Fruit fly (Drosophila melanogaster) whole organism, embryonic: Measurements from ENCODE around the gene cu.

Source experiments
- ATbp ChIP-seq: fragments of 200-800 bp; sonication (Bioruptor generic); optimal IDR thresholded peaks from 2 replicates; lab custom pipeline; 2017; ENCODE audit warnings: missing biosample characterization, mild to moderate bottlenecking, missing genetic modification characterization, missing genetic modification reagents
- Ada2b ChIP-seq: fragments of 200-800 bp; sonication (Bioruptor generic); IDR thresholded peaks from 2 replicates; pipeline ENCODE4 v1.3.6; 2022; ENCODE audit warnings: missing biosample characterization, missing genetic modification characterization
- Adf1 ChIP-seq: fragments of 200-800 bp; sonication (Bioruptor generic); IDR thresholded peaks from 2 replicates; pipeline ENCODE4 v1.3.6; 2022; ENCODE audit warnings: missing biosample characterization, missing genetic modification characterization
- Asciz ChIP-seq: fragments of 200-800 bp; sonication (Bioruptor generic); optimal IDR thresholded peaks from 2 replicates; lab custom pipeline; 2017; ENCODE audit warnings: missing biosample characterization, mild to moderate bottlenecking, missing genetic modification characterization, missing genetic modification reagents
- BtbVII ChIP-seq: fragments of 200-800 bp; sonication (Bioruptor generic); optimal IDR thresholded peaks from 3 replicates; lab custom pipeline; 2017; ENCODE audit warnings: missing biosample characterization, mild to moderate bottlenecking, missing genetic modification characterization
- CG10959 ChIP-seq: fragments of 200-800 bp; sonication (Bioruptor generic); IDR thresholded peaks from 2 replicates; pipeline ENCODE4 v1.3.6; 2022; ENCODE audit warnings: missing biosample characterization, missing genetic modification characterization
- CG11398 ChIP-seq: fragments of 200-800 bp; sonication (Bioruptor generic); optimal IDR thresholded peaks from 2 replicates; lab custom pipeline; 2016; ENCODE audit warnings: missing biosample characterization, missing genetic modification characterization
- CG14050 ChIP-seq: fragments of 200-800 bp; sonication (Bioruptor generic); IDR thresholded peaks from 3 replicates; pipeline ENCODE4 v1.3.6; 2022; ENCODE audit warnings: missing biosample characterization, missing genetic modification characterization
- CG14860 ChIP-seq: fragments of 200-800 bp; sonication (Bioruptor generic); IDR thresholded peaks from 3 replicates; pipeline ENCODE4 v1.3.6; 2022; ENCODE audit warnings: missing biosample characterization, missing genetic modification characterization; ENCODE audit not compliant: partially characterized antibody
- CG1647 ChIP-seq: fragments of 200-800 bp; sonication (Bioruptor generic); optimal IDR thresholded peaks from 3 replicates; lab custom pipeline; 2016; ENCODE audit warnings: missing biosample characterization, missing genetic modification characterization
- CG17802 ChIP-seq: fragments of 200-800 bp; sonication (Bioruptor generic); optimal IDR thresholded peaks from 2 replicates; lab custom pipeline; 2018; ENCODE audit warnings: missing biosample characterization, mild to moderate bottlenecking, missing genetic modification characterization, moderate library complexity
- CG17912 ChIP-seq: fragments of 200-800 bp; sonication (Bioruptor generic); optimal IDR thresholded peaks from 2 replicates; lab custom pipeline; 2018; ENCODE audit warnings: missing biosample characterization, mild to moderate bottlenecking, missing genetic modification characterization
- CG2116 ChIP-seq: fragments of 200-800 bp; sonication (Bioruptor generic); optimal IDR thresholded peaks from 3 replicates; lab custom pipeline; 2018; ENCODE audit warnings: missing biosample characterization, mild to moderate bottlenecking, missing genetic modification characterization
- CG2875 ChIP-seq: fragments of 200-800 bp; sonication (Bioruptor generic); optimal IDR thresholded peaks from 2 replicates; lab custom pipeline; 2017; ENCODE audit warnings: missing biosample characterization, mild to moderate bottlenecking, missing genetic modification characterization, missing genetic modification reagents
- CG33557 ChIP-seq: fragments of 200-800 bp; sonication (Bioruptor generic); optimal IDR thresholded peaks from 2 replicates; lab custom pipeline; 2019; ENCODE audit warnings: missing biosample characterization, mild to moderate bottlenecking, missing genetic modification characterization, moderate library complexity
- CG6813 ChIP-seq: fragments of 200-800 bp; sonication (Bioruptor generic); optimal IDR thresholded peaks from 2 replicates; lab custom pipeline; 2017; ENCODE audit warnings: missing biosample characterization, missing genetic modification characterization, mild to moderate bottlenecking, moderate library complexity, missing genetic modification reagents
- CG7372 ChIP-seq: fragments of 200-800 bp; sonication (Bioruptor generic); IDR thresholded peaks from 2 replicates; pipeline ENCODE4 v1.3.6; 2022; ENCODE audit warnings: missing biosample characterization, missing genetic modification characterization
- CG9932 ChIP-seq: fragments of 200-800 bp; sonication (Bioruptor generic); IDR thresholded peaks from 2 replicates; pipeline ENCODE4 v1.3.6; 2022; ENCODE audit warnings: missing biosample characterization, missing genetic modification characterization
- Dip2 ChIP-seq: fragments of 200-800 bp; sonication (Bioruptor generic); IDR thresholded peaks from 2 replicates; pipeline ENCODE4 v1.3.6; 2022; ENCODE audit warnings: missing biosample characterization, missing genetic modification characterization
- Dref ChIP-seq: fragments of 200-800 bp; sonication (Bioruptor generic); IDR thresholded peaks from 2 replicates; pipeline ENCODE4 v1.3.6; 2022; ENCODE audit warnings: missing biosample characterization, missing genetic modification characterization
- Lpt ChIP-seq: fragments of >200 bp; optimal IDR thresholded peaks from 2 replicates; lab custom pipeline; 2018; ENCODE audit warnings: missing biosample characterization, missing genetic modification characterization
- NC2α ChIP-seq: fragments of 200-800 bp; sonication (Bioruptor generic); optimal IDR thresholded peaks from 2 replicates; lab custom pipeline; 2016; ENCODE audit warnings: missing biosample characterization, missing genetic modification characterization
- Neu2 ChIP-seq: fragments of 200-800 bp; sonication (Bioruptor generic); optimal IDR thresholded peaks from 3 replicates; lab custom pipeline; 2016; ENCODE audit warnings: missing biosample characterization, missing genetic modification characterization, borderline replicate concordance
- Nf-YB ChIP-seq: fragments of 200-800 bp; sonication (Bioruptor generic); optimal IDR thresholded peaks from 3 replicates; lab custom pipeline; 2019; ENCODE audit warnings: missing biosample characterization, mild to moderate bottlenecking, missing genetic modification characterization, moderate library complexity
- Side ChIP-seq: fragments of 200-800 bp; sonication (Bioruptor generic); optimal IDR thresholded peaks from 2 replicates; lab custom pipeline; 2016; ENCODE audit warnings: missing biosample characterization, missing genetic modification characterization
- Six4 ChIP-seq: fragments of 200-800 bp; sonication (Bioruptor generic); optimal IDR thresholded peaks from 2 replicates; lab custom pipeline; 2016; ENCODE audit warnings: missing biosample characterization, missing genetic modification characterization
- Sox100B ChIP-seq: fragments of 200-800 bp; sonication (Bioruptor generic); optimal IDR thresholded peaks from 3 replicates; lab custom pipeline; 2018; ENCODE audit warnings: missing biosample characterization, mild to moderate bottlenecking, missing genetic modification characterization
- Spps ChIP-seq: fragments of 200-800 bp; sonication (Bioruptor generic); optimal IDR thresholded peaks from 2 replicates; lab custom pipeline; 2018; ENCODE audit warnings: missing biosample characterization, mild to moderate bottlenecking, missing genetic modification characterization
- YL-1 ChIP-seq: fragments of 200-800 bp; sonication (Bioruptor generic); optimal IDR thresholded peaks from 3 replicates; lab custom pipeline; 2017; ENCODE audit warnings: missing biosample characterization, mild to moderate bottlenecking, missing genetic modification characterization
- amos ChIP-seq: fragments of 200-800 bp; sonication (Bioruptor generic); IDR thresholded peaks from 2 replicates; pipeline ENCODE4 v1.3.6; 2022; ENCODE audit warnings: missing biosample characterization, missing genetic modification characterization; ENCODE audit not compliant: partially characterized antibody
- bab2 ChIP-seq: fragments of 200-800 bp; sonication (Bioruptor generic); optimal IDR thresholded peaks from 2 replicates; lab custom pipeline; 2016; ENCODE audit warnings: missing biosample characterization, missing genetic modification characterization
- bowl ChIP-seq: fragments of 200-800 bp; sonication (Bioruptor generic); IDR thresholded peaks from 2 replicates; pipeline ENCODE4 v1.3.6; 2022; ENCODE audit warnings: missing biosample characterization, missing genetic modification characterization
- btn ChIP-seq: fragments of 200-800 bp; sonication (Bioruptor generic); optimal IDR thresholded peaks from 2 replicates; lab custom pipeline; 2016; ENCODE audit warnings: missing biosample characterization, missing genetic modification characterization
- caup ChIP-seq: fragments of 200-800 bp; sonication (Bioruptor generic); optimal IDR thresholded peaks from 3 replicates; lab custom pipeline; 2017; ENCODE audit warnings: missing biosample characterization, mild to moderate bottlenecking, missing genetic modification characterization, moderate library complexity; ENCODE audit not compliant: severe bottlenecking
- da ChIP-seq: fragments of 200-800 bp; sonication (Bioruptor generic); optimal IDR thresholded peaks from 2 replicates; lab custom pipeline; 2016; ENCODE audit warnings: missing biosample characterization, missing genetic modification characterization
- danr ChIP-seq: fragments of 200-800 bp; sonication (Bioruptor generic); IDR thresholded peaks from 2 replicates; pipeline ENCODE4 v1.3.6; 2022; ENCODE audit warnings: missing biosample characterization, missing genetic modification characterization
- dm ChIP-seq: fragments of 200-800 bp; sonication (Bioruptor generic); optimal IDR thresholded peaks from 3 replicates; lab custom pipeline; 2016; ENCODE audit warnings: missing biosample characterization, missing genetic modification characterization
- fru ChIP-seq: fragments of >200 bp; optimal IDR thresholded peaks from 2 replicates; lab custom pipeline; 2017
- fu2 ChIP-seq: fragments of 200-800 bp; sonication (Bioruptor generic); optimal IDR thresholded peaks from 2 replicates; lab custom pipeline; 2016; ENCODE audit warnings: missing biosample characterization, missing genetic modification characterization
- grn ChIP-seq: fragments of 200-800 bp; sonication (Bioruptor generic); optimal IDR thresholded peaks from 3 replicates; lab custom pipeline; 2017; ENCODE audit warnings: missing biosample characterization, missing genetic modification characterization
- gt ChIP-seq: fragments of 200-800 bp; sonication (Bioruptor generic); IDR thresholded peaks from 2 replicates; pipeline ENCODE4 v1.3.6; 2022; ENCODE audit warnings: missing biosample characterization, missing genetic modification characterization
- her ChIP-seq: fragments of 200-800 bp; sonication (Bioruptor generic); optimal IDR thresholded peaks from 2 replicates; lab custom pipeline; 2016; ENCODE audit warnings: missing biosample characterization, missing genetic modification characterization
- hth ChIP-seq: fragments of >200 bp; optimal IDR thresholded peaks from 2 replicates; lab custom pipeline; 2017; ENCODE audit warnings: inconsistent platforms
- jumu ChIP-seq: fragments of 200-800 bp; sonication (Bioruptor generic); optimal IDR thresholded peaks from 3 replicates; lab custom pipeline; 2016; ENCODE audit warnings: missing biosample characterization, missing genetic modification characterization
- lab ChIP-seq: fragments of 200-800 bp; sonication (Bioruptor generic); optimal IDR thresholded peaks from 3 replicates; lab custom pipeline; 2017; ENCODE audit warnings: missing biosample characterization, missing genetic modification characterization, mild to moderate bottlenecking, moderate library complexity, missing genetic modification reagents
- nom ChIP-seq: fragments of 200-800 bp; sonication (Bioruptor generic); optimal IDR thresholded peaks from 2 replicates; lab custom pipeline; 2017; ENCODE audit warnings: missing biosample characterization, missing genetic modification characterization, mild to moderate bottlenecking, moderate library complexity, missing genetic modification reagents
- sens-2 ChIP-seq: fragments of 200-800 bp; sonication (Bioruptor generic); IDR thresholded peaks from 2 replicates; pipeline ENCODE4 v1.3.6; 2022; ENCODE audit warnings: missing biosample characterization, missing genetic modification characterization
- ssp ChIP-seq: fragments of 200-800 bp; sonication (Bioruptor generic); IDR thresholded peaks from 2 replicates; pipeline ENCODE4 v1.3.6; 2022; ENCODE audit warnings: missing biosample characterization, missing genetic modification characterization
- zf30C ChIP-seq: fragments of 200-800 bp; sonication (Bioruptor generic); optimal IDR thresholded peaks from 3 replicates; lab custom pipeline; 2018; ENCODE audit warnings: missing biosample characterization, mild to moderate bottlenecking, missing genetic modification characterization
- zfh1 ChIP-seq: fragments of 200-800 bp; sonication (Bioruptor generic); IDR thresholded peaks from 3 replicates; pipeline ENCODE4 v1.3.6; 2022; ENCODE audit warnings: missing biosample characterization, missing genetic modification characterization

cu gene

DNA sequence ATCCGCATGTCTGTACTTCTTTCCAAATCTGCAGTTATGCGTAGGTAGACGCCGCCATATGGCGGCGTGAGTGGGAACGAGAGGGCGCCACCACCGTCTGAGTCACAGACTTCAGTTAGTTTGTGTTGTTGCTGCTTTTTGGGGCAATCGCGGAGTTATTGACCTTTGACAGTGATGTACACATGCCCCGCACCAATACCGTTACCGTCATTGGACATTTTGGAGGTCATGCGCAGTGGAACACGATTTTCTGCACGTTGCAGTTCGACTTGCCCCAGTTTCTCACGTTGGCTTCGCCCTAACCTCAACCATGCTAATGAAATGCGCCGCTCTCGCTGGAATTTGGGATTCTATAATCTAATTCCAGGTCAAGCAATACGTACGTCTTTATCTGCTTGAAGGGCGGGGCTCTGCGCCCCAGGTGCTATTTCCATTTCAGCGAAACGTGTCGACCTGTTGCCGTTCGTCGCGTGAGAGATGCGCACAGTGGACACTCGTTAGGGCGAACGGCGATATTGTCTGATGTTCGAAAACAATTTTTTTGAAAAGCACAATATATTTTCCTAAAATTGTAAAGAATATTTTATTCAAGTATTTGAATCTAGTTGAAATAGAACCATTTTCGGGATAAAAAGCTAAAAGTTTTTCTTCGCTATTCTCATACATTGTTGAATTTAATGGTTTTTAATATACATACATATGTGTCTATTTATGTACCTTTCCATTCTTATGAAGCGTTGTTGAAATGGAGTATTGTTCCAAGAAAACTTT lies 14.1 kb downstream of the cu start (continued):
- peak; percentile 47 for TF ChIP-seq her
- peak; percentile 25 for TF ChIP-seq BtbVII (GFP tag; lab: Kevin White, UChicago)
- TF ChIP-seq CG2875 (GFP tag; lab: Kevin White, UChicago), result peak; percentile 31
- TF ChIP-seq hth, result no peak
- peak; percentile 82 for TF ChIP-seq zfh1 (GFP tag; lab: Robert Waterston, UW)
- peak; percentile 23; the same call in 1 of the 2 replicates for TF ChIP-seq amos (GFP tag; lab: Robert Waterston, UW)
- TF ChIP-seq bab2 (GFP tag; lab: Kevin White, UChicago), result peak; percentile 68
- peak; percentile 61 for TF ChIP-seq jumu (GFP tag; lab: Kevin White, UChicago)
- TF ChIP-seq Neu2 (GFP tag; lab: Kevin White, UChicago), result no peak
- TF ChIP-seq CG10959 (GFP tag; lab: Robert Waterston, UW), result no peak
- peak; percentile 66 for TF ChIP-seq CG14050 (GFP tag; lab: Robert Waterston, UW)
- peak; percentile 1 for TF ChIP-seq nom (GFP tag; lab: Kevin White, UChicago)
- peak; percentile 57 for TF ChIP-seq YL-1 (GFP tag; lab: Kevin White, UChicago)
- TF ChIP-seq Spps (tag; lab: Kevin White, UChicago), result no peak
- peak; percentile 33; the same call in 1 of the 2 replicates for TF ChIP-seq gt
- peak; percentile 36 for TF ChIP-seq ATbp (GFP tag; lab: Kevin White, UChicago)
- TF ChIP-seq Dref, result peak; percentile 18; the same call in 1 of the 2 replicates
- peak; percentile 73 for TF ChIP-seq Asciz (GFP tag; lab: Kevin White, UChicago)
- no peak for TF ChIP-seq btn (GFP tag; lab: Kevin White, UChicago)
- TF ChIP-seq Dip2 (GFP tag; lab: Robert Waterston, UW), result no peak
- TF ChIP-seq dm, result peak; percentile 97
- peak; percentile 38 for TF ChIP-seq CG17802
- peak; percentile 87 for TF ChIP-seq CG9932 (GFP tag; lab: Robert Waterston, UW)
- peak; percentile 73 for TF ChIP-seq Ada2b (GFP tag; lab: Robert Waterston, UW)
- no peak for TF ChIP-seq CG6813 (GFP tag; lab: Kevin White, UChicago)
- peak; percentile 27 for TF ChIP-seq CG33557 (GFP tag; lab: Kevin White, UChicago)
- TF ChIP-seq Adf1 (GFP tag; lab: Robert Waterston, UW), result peak; percentile 33; the same call in 1 of the 2 replicates
- no peak for TF ChIP-seq Lpt (GFP tag; lab: Kevin White, UChicago)
- peak; percentile 57; the same call in 1 of the 2 replicates for TF ChIP-seq ssp
- peak; percentile 80 for TF ChIP-seq CG1647 (GFP tag; lab: Kevin White, UChicago)
- TF ChIP-seq Sox100B (GFP tag; lab: Kevin White, UChicago), result peak; percentile 53
- peak; percentile 18 for TF ChIP-seq da (GFP tag; lab: Kevin White, UChicago)
- no peak for TF ChIP-seq CG17912 (GFP tag; lab: Kevin White, UChicago)
- no peak for TF ChIP-seq danr
- TF ChIP-seq grn (GFP tag; lab: Kevin White, UChicago), result no peak
- no peak for TF ChIP-seq fru (lab: Kevin White, UChicago)
- TF ChIP-seq caup, result peak; percentile 56
- TF ChIP-seq CG14860 (GFP tag; lab: Robert Waterston, UW), result no peak
- TF ChIP-seq CG7372, result peak; percentile 55; the same call in 1 of the 2 replicates
- peak; percentile 48 for TF ChIP-seq fu2 (GFP tag; lab: Kevin White, UChicago)
- no peak; the same call in 1 of the 2 replicates for TF ChIP-seq sens-2 (GFP tag; lab: Robert Waterston, UW)
- peak; percentile 53 for TF ChIP-seq Side (GFP tag; lab: Kevin White, UChicago)
- TF ChIP-seq CG2116 (GFP tag; lab: Kevin White, UChicago), result peak; percentile 18
- TF ChIP-seq zf30C (GFP tag; lab: Kevin White, UChicago), result no peak
- peak; percentile 28 for TF ChIP-seq CG11398
- TF ChIP-seq bowl (GFP tag; lab: Robert Waterston, UW), result peak; percentile 63
- TF ChIP-seq lab (GFP tag; lab: Kevin White, UChicago), result peak; percentile 80
- peak; percentile 60 for TF ChIP-seq Six4 (GFP tag; lab: Kevin White, UChicago)
- TF ChIP-seq NC2α (GFP tag; lab: Kevin White, UChicago), result peak; percentile 37
- peak; percentile 9 for TF ChIP-seq Nf-YB
